Worm (Caenorhabditis elegans) whole organism, L4 larva: ENCODE data around the gene T11B7.1.

ENCODE experiments used
- F10B5.3 ChIP-seq: sonication (generic microtip); optimal IDR thresholded peaks from 2 replicates; lab custom pipeline; 2016; ENCODE audit warnings: mild to moderate bottlenecking, missing genetic modification characterization, missing compliant biosample characterization
- F26F4.8 ChIP-seq: fragments of 200-800 bp; sonication (Bioruptor generic); conservative IDR thresholded peaks from 2 replicates; pipeline ENCODE4 v1.3.6; 2022; ENCODE audit warnings: missing genetic modification characterization, missing compliant biosample characterization
- F37D6.2 ChIP-seq: sonication (generic microtip); optimal IDR thresholded peaks from 2 replicates; lab custom pipeline; 2016; ENCODE audit warnings: mild to moderate bottlenecking, missing genetic modification characterization, missing compliant biosample characterization
- F44E2.7 ChIP-seq: fragments of 200-800 bp; sonication (Bioruptor generic); IDR thresholded peaks from 2 replicates; pipeline ENCODE4 v2.1.2; 2022; ENCODE audit warnings: missing genetic modification characterization, missing compliant biosample characterization
- T26A8.4 ChIP-seq: fragments of 200-800 bp; sonication (Bioruptor generic); IDR thresholded peaks from 2 replicates; pipeline ENCODE4 v1.3.6; 2022; ENCODE audit warnings: missing genetic modification characterization, missing compliant biosample characterization
- aha-1 ChIP-seq: fragments of 150-350 bp; peaks from one replicate; lab custom pipeline; 2014; ENCODE audit warnings: missing biosample characterization, missing genetic modification characterization
- aly-2 ChIP-seq: sonication (generic microtip); optimal IDR thresholded peaks from 2 replicates; lab custom pipeline; 2018; ENCODE audit warnings: missing biosample characterization, missing genetic modification characterization
- ceh-20 ChIP-seq: fragments of 200-800 bp; sonication (Bioruptor generic); IDR thresholded peaks from 2 replicates; pipeline ENCODE4 v1.3.6; 2022; ENCODE audit warnings: missing genetic modification reagents, missing genetic modification characterization, missing compliant biosample characterization
- ceh-28 ChIP-seq: fragments of 150-350 bp; optimal IDR thresholded peaks from 2 replicates; lab custom pipeline; 2014; ENCODE audit warnings: missing biosample characterization, missing genetic modification reagents, missing genetic modification characterization
- cey-2 ChIP-seq: sonication (generic microtip); optimal IDR thresholded peaks from 3 replicates; lab custom pipeline; 2017; ENCODE audit warnings: missing genetic modification characterization, mild to moderate bottlenecking, missing compliant biosample characterization, antibody characterized with exemption, borderline replicate concordance; ENCODE audit not compliant: insufficient read depth
- daf-12 ChIP-seq: fragments of 150-350 bp; optimal IDR thresholded peaks from 2 replicates; lab custom pipeline; 2014; ENCODE audit warnings: missing biosample characterization, missing genetic modification reagents, missing genetic modification characterization
- daf-16 ChIP-seq, 3 experiments: sonication (generic microtip); optimal IDR thresholded peaks; 2 replicates each; lab custom pipeline; 2016 to 2017; ENCODE audit warnings: missing genetic modification characterization in 3 of 3, missing genetic modification reagents in 3 of 3, mild to moderate bottlenecking in 2 of 3, missing compliant biosample characterization in 2 of 3, missing biosample characterization in 1 of 3, moderate library complexity in 1 of 3
- daf-8 ChIP-seq: fragments of 200-800 bp; sonication (Bioruptor generic); IDR thresholded peaks from 2 replicates; pipeline ENCODE4 v1.3.6; 2022; ENCODE audit warnings: missing genetic modification characterization, missing compliant biosample characterization
- dmd-6 ChIP-seq: fragments of 200-800 bp; sonication (Bioruptor generic); IDR thresholded peaks from 2 replicates; pipeline ENCODE4 v1.3.6; 2022; ENCODE audit warnings: missing genetic modification reagents, missing genetic modification characterization, missing compliant biosample characterization
- dpl-1 ChIP-seq: fragments of 150-350 bp; optimal IDR thresholded peaks from 2 replicates; lab custom pipeline; 2014; ENCODE audit warnings: missing biosample characterization, missing genetic modification reagents, missing genetic modification characterization
- dve-1 ChIP-seq: sonication (generic microtip); optimal IDR thresholded peaks from 2 replicates; lab custom pipeline; 2017; ENCODE audit warnings: antibody characterized with exemption, mild to moderate bottlenecking, missing genetic modification characterization, missing compliant biosample characterization; ENCODE audit not compliant: insufficient read depth
- fkh-10 ChIP-seq: fragments of 150-350 bp; optimal IDR thresholded peaks from 2 replicates; lab custom pipeline; 2014; ENCODE audit warnings: missing biosample characterization, missing genetic modification reagents, missing genetic modification characterization
- gei-8 ChIP-seq: fragments of 200-800 bp; sonication (Bioruptor generic); optimal IDR thresholded peaks from 2 replicates; lab custom pipeline; 2018; ENCODE audit warnings: mild to moderate bottlenecking, missing genetic modification characterization, missing compliant biosample characterization
- hlh-11 ChIP-seq: fragments of 200-800 bp; sonication (Bioruptor generic); optimal IDR thresholded peaks from 2 replicates; lab custom pipeline; 2018; ENCODE audit warnings: mild to moderate bottlenecking, missing genetic modification characterization, missing compliant biosample characterization
- hlh-30 ChIP-seq: sonication (generic microtip); optimal IDR thresholded peaks from 2 replicates; lab custom pipeline; 2017; ENCODE audit warnings: antibody characterized with exemption, mild to moderate bottlenecking, missing genetic modification characterization, missing compliant biosample characterization; ENCODE audit not compliant: insufficient read depth
- hmg-1.1 ChIP-seq: fragments of 200-800 bp; sonication (Bioruptor generic); IDR thresholded peaks from 2 replicates; pipeline ENCODE4 v1.3.6; 2022; ENCODE audit warnings: missing genetic modification reagents, missing genetic modification characterization, missing compliant biosample characterization
- lin-1 ChIP-seq: fragments of 200-800 bp; sonication (Bioruptor generic); IDR thresholded peaks from 2 replicates; pipeline ENCODE4 v1.3.6; 2022; ENCODE audit warnings: missing genetic modification reagents, missing genetic modification characterization, missing compliant biosample characterization
- lin-13 ChIP-seq: fragments of 150-350 bp; optimal IDR thresholded peaks from 2 replicates; lab custom pipeline; 2014; ENCODE audit warnings: missing biosample characterization, missing genetic modification reagents, missing genetic modification characterization
- lin-29 ChIP-seq: fragments of 200-800 bp; sonication (Bioruptor generic); IDR thresholded peaks from 2 replicates; pipeline ENCODE4 v1.3.6; 2022; ENCODE audit warnings: missing genetic modification reagents, missing genetic modification characterization, missing compliant biosample characterization
- lsy-2 ChIP-seq, 2 experiments: fragments of 150-350 bp in 1 of 2; sonication (generic microtip) in 1 of 2; optimal IDR thresholded peaks; 2 replicates each; lab custom pipeline; 2014 to 2017; ENCODE audit warnings: missing biosample characterization in 2 of 2, missing genetic modification characterization in 2 of 2
- madf-9 ChIP-seq: fragments of 200-800 bp; sonication (Bioruptor generic); conservative IDR thresholded peaks from 2 replicates; pipeline ENCODE4 v1.3.6; 2022; ENCODE audit warnings: missing genetic modification reagents, missing genetic modification characterization, missing compliant biosample characterization
- mdl-1 ChIP-seq, 2 experiments: fragments of 150-350 bp in 1 of 2; sonication (generic microtip) in 1 of 2; optimal IDR thresholded peaks; 2 replicates each; lab custom pipeline; 2014 to 2017; ENCODE audit warnings: missing biosample characterization in 2 of 2, missing genetic modification characterization in 2 of 2
- mep-1 ChIP-seq: fragments of 150-350 bp; sonication (generic microtip); optimal IDR thresholded peaks from 3 replicates; lab custom pipeline; 2014; ENCODE audit warnings: missing biosample characterization, missing genetic modification characterization
- mes-2 ChIP-seq: sonication (generic microtip); optimal IDR thresholded peaks from 2 replicates; lab custom pipeline; 2016; ENCODE audit warnings: missing genotype, mild to moderate bottlenecking, missing genetic modification characterization, missing compliant biosample characterization; ENCODE audit not compliant: poor library complexity, severe bottlenecking
- mxl-3 ChIP-seq: fragments of 200-800 bp; sonication (Bioruptor generic); optimal IDR thresholded peaks from 2 replicates; lab custom pipeline; 2018; ENCODE audit warnings: mild to moderate bottlenecking, missing genetic modification characterization, missing compliant biosample characterization
- nhr-11 ChIP-seq: fragments of 150-350 bp; optimal IDR thresholded peaks from 2 replicates; lab custom pipeline; 2014; ENCODE audit warnings: missing biosample characterization, missing genetic modification characterization
- nhr-28 ChIP-seq: fragments of 150-350 bp; optimal IDR thresholded peaks from 2 replicates; lab custom pipeline; 2014; ENCODE audit warnings: missing biosample characterization, missing genetic modification characterization
- nhr-41 ChIP-seq: fragments of 200-800 bp; sonication (Bioruptor generic); IDR thresholded peaks from 2 replicates; pipeline ENCODE4 v1.3.6; 2022; ENCODE audit warnings: missing genetic modification reagents, missing genetic modification characterization, missing compliant biosample characterization
- nhr-6 ChIP-seq: fragments of 150-350 bp; optimal IDR thresholded peaks from 2 replicates; lab custom pipeline; 2014; ENCODE audit warnings: missing biosample characterization, missing genetic modification characterization
- nhr-77 ChIP-seq: fragments of 150-350 bp; optimal IDR thresholded peaks from 2 replicates; lab custom pipeline; 2014; ENCODE audit warnings: missing biosample characterization, missing genetic modification characterization
- pha-4 ChIP-seq, 2 experiments: fragments of 150-350 bp in 1 of 2; fragments of 200-800 bp in 1 of 2; sonication (Bioruptor generic) in 1 of 2; IDR thresholded peaks in 1 of 2; optimal IDR thresholded peaks in 1 of 2; 2 replicates each; pipeline versions ENCODE4 v1.3.6 to Lab custom; 2014 to 2022; ENCODE audit warnings: missing genetic modification characterization in 2 of 2, missing genetic modification reagents in 2 of 2, missing biosample characterization in 1 of 2, missing compliant biosample characterization in 1 of 2
- php-3 ChIP-seq: fragments of 200-800 bp; sonication (Bioruptor generic); IDR thresholded peaks from 2 replicates; pipeline ENCODE4 v1.3.6; 2022; ENCODE audit warnings: missing genetic modification reagents, missing genetic modification characterization, missing compliant biosample characterization
- pqm-1 ChIP-seq: sonication (generic microtip); optimal IDR thresholded peaks from 2 replicates; lab custom pipeline; 2017; ENCODE audit warnings: missing biosample characterization, missing genetic modification characterization
- rbr-2 ChIP-seq: sonication (generic microtip); optimal IDR thresholded peaks from 2 replicates; lab custom pipeline; 2016; ENCODE audit warnings: missing genotype, missing genetic modification characterization, missing compliant biosample characterization
- set-16 ChIP-seq: fragments of 200-800 bp; sonication (Bioruptor generic); IDR thresholded peaks from 2 replicates; pipeline ENCODE4 v1.3.6; 2022; ENCODE audit warnings: missing genetic modification reagents, missing genetic modification characterization, missing compliant biosample characterization
- skn-1 ChIP-seq: fragments of 150-350 bp; optimal IDR thresholded peaks from 2 replicates; lab custom pipeline; 2014; ENCODE audit warnings: missing biosample characterization, missing genetic modification characterization
- zag-1 ChIP-seq: fragments of 150-350 bp; optimal IDR thresholded peaks from 2 replicates; lab custom pipeline; 2014; ENCODE audit warnings: missing biosample characterization, missing genetic modification characterization
- ztf-7 ChIP-seq: fragments of 150-350 bp; optimal IDR thresholded peaks from 2 replicates; lab custom pipeline; 2014; ENCODE audit warnings: missing biosample characterization, missing genetic modification characterization

T11B7.1 gene

DNA sequence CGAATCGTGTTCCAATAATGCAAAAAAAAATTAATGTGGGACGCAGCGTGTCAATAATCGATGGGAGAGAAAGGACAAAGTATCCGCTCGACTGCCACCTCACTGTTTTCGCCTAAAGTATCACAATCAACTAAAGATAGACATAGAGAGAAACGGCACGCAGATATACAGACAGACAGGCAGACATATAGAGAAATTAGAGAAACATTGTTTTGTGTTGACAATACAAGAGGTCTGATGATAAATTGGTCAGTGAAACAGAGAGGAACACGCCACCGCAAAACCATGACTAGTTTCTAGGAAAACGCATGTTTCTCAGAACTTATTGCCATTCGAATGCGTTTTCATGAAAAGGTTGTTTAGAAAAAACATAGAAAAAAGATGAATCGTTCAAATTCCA, 9.9 kb upstream of the T11B7.1 start, which contains the start of gene T28C6.8:
Gene T28C6.8 (minus strand): TSS at position 137 of the 400 bp plus-strand sequence.
- TF ChIP-seq ceh-20 (GFP tag; lab: Robert Waterston, UW) (no peak), cey-2 (tag; lab: Kevin White, UChicago) (peak; percentile 33), lin-1 (GFP tag; lab: Robert Waterston, UW) (0 out of 2 replicates have a peak, but pooled peaks have one; percentile 25), rbr-2 (tag; lab: Kevin White, UChicago) (no peak), T26A8.4 (GFP tag; lab: Robert Waterston, UW) (peak; percentile 67), nhr-11 (peak; percentile 64), nhr-77 (tag; lab: Kevin White, UChicago) (peak; percentile 77), hmg-1.1 (0 out of 2 replicates have a peak, but pooled peaks have one; percentile 46), lsy-2 (tag; optimal IDR thresholded peaks at IDR 0.05; lab: Kevin White, UChicago) (peak in 1 of 2 experiments; percentile 39), mxl-3 (GFP tag; lab: Kevin White, UChicago) (peak; percentile 83), lin-29 (no peak), aha-1 (tag; lab: Kevin White, UChicago) (peak; percentile 77), dpl-1 (GFP tag; lab: Kevin White, UChicago) (peak; percentile 26), dmd-6 (peak; percentile 46), hlh-30 (peak; percentile 68), pqm-1 (tag; lab: Kevin White, UChicago) (peak; percentile 22), daf-8 (GFP tag; lab: Robert Waterston, UW) (no peak), mdl-1 (tag; optimal IDR thresholded peaks at IDR 0.05; lab: Kevin White, UChicago) (peak in 1 of 2 experiments; percentile 47), dve-1 (peak; percentile 43), hlh-11 (tag; lab: Kevin White, UChicago) (peak; percentile 84), nhr-6 (tag; lab: Kevin White, UChicago) (no peak), mep-1 (tag; lab: Kevin White, UChicago) (peak; percentile 23), nhr-28 (tag; lab: Kevin White, UChicago) (peak; percentile 88), mes-2 (tag; lab: Kevin White, UChicago) (peak; percentile 29), set-16 (GFP tag; lab: Robert Waterston, UW) (no peak), lin-13 (peak; percentile 16), php-3 (GFP tag; lab: Robert Waterston, UW) (no peak), F26F4.8 (GFP tag; lab: Robert Waterston, UW) (no peak), daf-16 (GFP tag; optimal IDR thresholded peaks at IDR 0.05; lab: Kevin White, UChicago) (no peak), daf-16 (tag; optimal IDR thresholded peaks at IDR 0.05; lab: Kevin White, UChicago) (peak; percentile 93)

- TF ChIP-seq F26F4.8 (GFP tag; lab: Robert Waterston, UW) (no peak), F37D6.2 (tag; lab: Kevin White, UChicago) (no peak), daf-12 (tag; lab: Kevin White, UChicago) (no peak), aly-2 (tag; lab: Kevin White, UChicago) (no peak), skn-1 (tag; lab: Kevin White, UChicago) (no peak), F10B5.3 (tag; lab: Kevin White, UChicago) (no peak), fkh-10 (GFP tag; lab: Kevin White, UChicago) (no peak), set-16 (GFP tag; lab: Robert Waterston, UW) (no peak), gei-8 (GFP tag; lab: Kevin White, UChicago) (no peak), zag-1 (tag; lab: Kevin White, UChicago) (no peak), lin-1 (GFP tag; lab: Robert Waterston, UW) (no peak), madf-9 (GFP tag; lab: Robert Waterston, UW) (no peak), mep-1 (tag; lab: Kevin White, UChicago) (no peak), ztf-7 (tag; lab: Kevin White, UChicago) (no peak), F44E2.7 (GFP tag; lab: Robert Waterston, UW) (no peak), nhr-41 (GFP tag; lab: Robert Waterston, UW) (no peak), pha-4 (GFP tag; IDR thresholded peaks at IDR 0.05; lab: Robert Waterston, UW) (no peak), pha-4 (tag; optimal IDR thresholded peaks at IDR 0.05; lab: Kevin White, UChicago) (no peak), ceh-28 (tag; lab: Kevin White, UChicago) (no peak), lin-13 (no peak)
Observed at ce11 chrIV:8844457-8844856, 3.9 kb downstream of the T11B7.1 start, which contains the start of gene T11B7.2. Gene T11B7.2 (minus strand): TSS chrIV:8844557.
